Worm (Caenorhabditis elegans) whole organism, L2 larva: ENCODE measurements around the gene rnr-1.

Experiments used
- aly-2 ChIP-seq: fragments of 150-350 bp; optimal IDR thresholded peaks from 2 replicates; lab custom pipeline; 2014; ENCODE audit warnings: missing biosample characterization, missing genetic modification characterization
- ceh-82 ChIP-seq: fragments of 150-350 bp; optimal IDR thresholded peaks from 2 replicates; lab custom pipeline; 2014; ENCODE audit warnings: missing biosample characterization, missing genetic modification characterization
- dmd-4 ChIP-seq: sonication (generic microtip); optimal IDR thresholded peaks from 2 replicates; lab custom pipeline; 2017; ENCODE audit warnings: missing biosample characterization, missing genetic modification characterization
- fos-1 ChIP-seq: fragments of 150-350 bp; optimal IDR thresholded peaks from 2 replicates; lab custom pipeline; 2014; ENCODE audit warnings: missing biosample characterization, missing genetic modification characterization
- lin-13 ChIP-seq: fragments of 150-350 bp; optimal IDR thresholded peaks from 2 replicates; lab custom pipeline; 2014; ENCODE audit warnings: missing biosample characterization, missing genetic modification reagents, missing genetic modification characterization
- nhr-11 ChIP-seq: fragments of 150-350 bp; optimal IDR thresholded peaks from 2 replicates; lab custom pipeline; 2014; ENCODE audit warnings: missing biosample characterization, missing genetic modification characterization
- nhr-237 ChIP-seq: fragments of 150-350 bp; optimal IDR thresholded peaks from 2 replicates; lab custom pipeline; 2014; ENCODE audit warnings: missing biosample characterization, missing genetic modification characterization
- peb-1 ChIP-seq: fragments of 150-350 bp; optimal IDR thresholded peaks from 2 replicates; lab custom pipeline; 2014; ENCODE audit warnings: missing biosample characterization, missing genetic modification characterization
- ztf-11 ChIP-seq: sonication (generic microtip); optimal IDR thresholded peaks from 2 replicates; lab custom pipeline; 2017; ENCODE audit warnings: missing biosample characterization, missing genetic modification characterization

DNA sequence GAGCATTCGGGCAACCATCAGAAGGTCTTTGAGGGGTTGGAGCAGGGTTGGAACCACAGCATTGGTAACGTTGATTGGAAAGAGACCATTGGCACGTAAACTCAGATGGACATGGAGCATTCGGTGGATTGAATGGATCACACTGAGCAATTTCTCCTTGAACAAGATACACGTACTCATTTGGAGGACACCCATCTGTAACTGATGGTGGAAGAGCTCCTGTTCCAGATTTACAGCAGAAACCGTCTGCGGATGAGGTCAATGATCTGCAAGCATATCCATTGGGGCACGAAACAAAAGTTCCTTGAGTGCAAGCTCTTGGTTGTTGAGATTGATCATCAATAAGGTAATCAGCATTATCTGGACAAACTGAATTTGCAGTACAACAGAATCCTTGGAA, 26.6 kb downstream of the rnr-1 start:
- TF ChIP-seq nhr-237 = no peak
- no peak for TF ChIP-seq fos-1 (tag; lab: Kevin White, UChicago)
- TF ChIP-seq lin-13 (GFP tag; lab: Kevin White, UChicago) = no peak
- no peak for TF ChIP-seq nhr-11 (tag; lab: Kevin White, UChicago)
- no peak for TF ChIP-seq aly-2 (tag; lab: Kevin White, UChicago)
- no peak for TF ChIP-seq ztf-11 (tag; lab: Kevin White, UChicago)
- no peak for TF ChIP-seq peb-1 (tag; lab: Kevin White, UChicago)
- TF ChIP-seq ceh-82 (tag; lab: Kevin White, UChicago) = no peak
- no peak for TF ChIP-seq dmd-4 (tag; lab: Kevin White, UChicago)
